Worm (Caenorhabditis elegans) whole organism, L4/young adult: ENCODE measurements around the gene lim-8.

Experiments used
- W03F9.2 ChIP-seq: fragments of 150-350 bp; optimal IDR thresholded peaks from 2 replicates; lab custom pipeline; 2014; ENCODE audit warnings: missing biosample characterization, missing genetic modification characterization
- him-1 ChIP-seq: sonication (generic microtip); optimal IDR thresholded peaks from 2 replicates; lab custom pipeline; 2016; ENCODE audit warnings: missing genotype, missing genetic modification reagents, missing genetic modification characterization, missing compliant biosample characterization

- TF ChIP-seq him-1 (no peak), W03F9.2 (no peak)
Observed at ce11 chrIII:6822790-6823189, 20.2 kb downstream of the lim-8 start.
